Worm (Caenorhabditis elegans) whole organism, young adult: ENCODE results near the gene clec-217.

ENCODE experiments used
- bed-1 ChIP-seq: fragments of 200-800 bp; sonication (Bioruptor generic); IDR thresholded peaks from 2 replicates; pipeline ENCODE4 v1.3.6; 2022; ENCODE audit warnings: missing genetic modification reagents, missing genetic modification characterization, missing compliant biosample characterization
- ekl-4 ChIP-seq: fragments of 200-800 bp; sonication (Bioruptor generic); IDR thresholded peaks from 2 replicates; pipeline ENCODE4 v1.3.6; 2022; ENCODE audit warnings: missing genetic modification reagents, missing genetic modification characterization, missing compliant biosample characterization
- sea-2 ChIP-seq: fragments of 200-800 bp; sonication (Bioruptor generic); IDR thresholded peaks from 2 replicates; pipeline ENCODE4 v1.3.6; 2022; ENCODE audit warnings: missing genetic modification characterization, missing compliant biosample characterization
- sptf-2 ChIP-seq: fragments of 200-800 bp; sonication (Bioruptor generic); optimal IDR thresholded peaks from 2 replicates; lab custom pipeline; 2018; ENCODE audit warnings: mild to moderate bottlenecking, missing genetic modification characterization, missing compliant biosample characterization
- unc-130 ChIP-seq: sonication (generic microtip); optimal IDR thresholded peaks from 2 replicates; lab custom pipeline; 2016; ENCODE audit warnings: missing genetic modification reagents, missing genetic modification characterization, missing compliant biosample characterization
- xnd-1 ChIP-seq: sonication (generic microtip); optimal IDR thresholded peaks from 2 replicates; lab custom pipeline; 2016; ENCODE audit warnings: missing genotype, missing genetic modification reagents, missing genetic modification characterization, missing compliant biosample characterization

- no peak for TF ChIP-seq ekl-4
- no peak for TF ChIP-seq xnd-1 (tag; lab: Kevin White, UChicago)
- no peak for TF ChIP-seq unc-130 (GFP tag; lab: Kevin White, UChicago)
- no peak for TF ChIP-seq bed-1 (GFP tag; lab: Robert Waterston, UW)
- TF ChIP-seq sptf-2 (GFP tag; lab: Kevin White, UChicago): no peak
- TF ChIP-seq sea-2 (GFP tag; lab: Robert Waterston, UW): no peak
Measured at ce11 chrV:7985860-7986259, 27.2 kb upstream of the clec-217 start, which contains the start of gene Y97E10AL.1.
